Fruit fly (Drosophila melanogaster): ENCODE measurements around the gene Ugt35C1.

Gene Ugt35C1

dm6 chr3R:11081701-11082100, 46.4 kb downstream of the Ugt35C1 start:
- TF ChIP-seq CG14965 (GFP tag; optimal IDR thresholded peaks at IDR 0.05; ENCODE audit: borderline replicate concordance) = no peak
- peak; percentile 3 for TF ChIP-seq CG18619 (GFP tag; optimal IDR thresholded peaks at IDR 0.05)
- TF ChIP-seq disco-r (GFP tag; optimal IDR thresholded peaks at IDR 0.05) = no peak
- TF ChIP-seq CG31441 (GFP tag; IDR thresholded peaks at IDR 0.05) = 0 out of 2 replicates have a peak, but pooled peaks have one; percentile 17
- peak; percentile 59 for TF ChIP-seq CG7556 (GFP tag; optimal IDR thresholded peaks at IDR 0.05)
- TF ChIP-seq CG12659 (GFP tag; optimal IDR thresholded peaks at IDR 0.05) = peak; percentile 24
- TF ChIP-seq Hr51 (GFP tag; optimal IDR thresholded peaks at IDR 0.05) = peak in 1 of 2 experiments; percentile 58
- TF ChIP-seq amos (GFP tag; IDR thresholded peaks at IDR 0.05; ENCODE audit: partially characterized antibody) = no peak
- TF ChIP-seq gem (tag; optimal IDR thresholded peaks at IDR 0.05) = peak; percentile 55
- 0 out of 3 replicates have a peak, but pooled peaks have one; percentile 24 for TF ChIP-seq row (GFP tag; IDR thresholded peaks at IDR 0.05)
- peak; percentile 21 for TF ChIP-seq CG18599 (GFP tag; optimal IDR thresholded peaks at IDR 0.05)
- TF ChIP-seq D19B (GFP tag; optimal IDR thresholded peaks at IDR 0.05) = peak; percentile 43
- TF ChIP-seq CG2678 (tag; optimal IDR thresholded peaks at IDR 0.05) = peak; percentile 65
- peak; percentile 39 for TF ChIP-seq Sox102F (GFP tag; optimal IDR thresholded peaks at IDR 0.05)
- no peak for TF ChIP-seq CG34224 (GFP tag; IDR thresholded peaks at IDR 0.05; ENCODE audit: partially characterized antibody)
- peak; percentile 6 for TF ChIP-seq Xbp1 (GFP tag; optimal IDR thresholded peaks at IDR 0.05)
- TF ChIP-seq CG9817 (tag; optimal IDR thresholded peaks at IDR 0.05) = no peak
- peak in 1 of 2 experiments; percentile 7 for TF ChIP-seq dpn (GFP tag; optimal IDR thresholded peaks at IDR 0.05)
- TF ChIP-seq onecut (GFP tag; IDR thresholded peaks at IDR 0.05) = no peak
- TF ChIP-seq CG11504 (tag; optimal IDR thresholded peaks at IDR 0.05) = peak; percentile 40
- peak; percentile 11 for TF ChIP-seq Hmr (GFP tag; optimal IDR thresholded peaks at IDR 0.05)
- TF ChIP-seq CG15269 (tag; optimal IDR thresholded peaks at IDR 0.05) = peak; percentile 28
- peak; percentile 62 for TF ChIP-seq CoRest (tag; optimal IDR thresholded peaks at IDR 0.05)
- peak; percentile 45 for TF ChIP-seq CG13424 (tag; optimal IDR thresholded peaks at IDR 0.05)
- no peak for TF ChIP-seq CG8089 (GFP tag; optimal IDR thresholded peaks at IDR 0.05)
- no peak for TF ChIP-seq Jarid2 (GFP tag; optimal IDR thresholded peaks at IDR 0.05)
- TF ChIP-seq shn (GFP tag; optimal IDR thresholded peaks at IDR 0.05) = no peak
- no peak for TF ChIP-seq Side (GFP tag; optimal IDR thresholded peaks at IDR 0.05)
- TF ChIP-seq CG10209 (GFP tag; optimal IDR thresholded peaks at IDR 0.05) = peak; percentile 15
- peak; percentile 29 for TF ChIP-seq Oli (tag; optimal IDR thresholded peaks at IDR 0.05)
- TF ChIP-seq Poxn (GFP tag; IDR thresholded peaks at IDR 0.05) = no peak
- TF ChIP-seq dmrt99B (tag; optimal IDR thresholded peaks at IDR 0.05) = peak; percentile 43
- peak; percentile 36 for TF ChIP-seq Meics (GFP tag; optimal IDR thresholded peaks at IDR 0.05)
- TF ChIP-seq br (optimal IDR thresholded peaks at IDR 0.05) = no peak
- peak; percentile 13 for TF ChIP-seq bcd (GFP tag; optimal IDR thresholded peaks at IDR 0.05)
- TF ChIP-seq CG31224 (GFP tag; IDR thresholded peaks at IDR 0.05) = no peak
